Worm (Caenorhabditis elegans): ENCODE measurements around the gene ebp-3.

DNA sequence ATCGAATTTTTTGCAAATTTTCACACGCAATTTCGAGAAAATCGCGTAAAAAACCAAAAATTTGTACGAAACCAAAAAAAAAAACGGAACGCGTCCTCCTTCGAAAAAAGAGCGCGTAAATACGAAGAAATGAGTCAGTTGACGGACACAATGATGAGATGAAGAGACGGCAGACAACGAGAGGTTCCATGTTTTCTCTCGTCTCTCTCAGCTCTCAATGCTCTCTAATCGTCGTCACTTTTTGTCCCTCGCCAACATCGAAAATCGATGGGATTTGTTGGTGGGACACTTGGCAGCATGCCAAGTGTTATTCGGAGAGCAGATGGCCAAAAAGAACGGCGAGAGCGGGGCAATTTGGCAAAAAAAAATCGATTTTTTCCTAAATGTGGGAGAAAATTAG lies 23.4 kb downstream of the ebp-3 start:
- TF ChIP-seq ama-1 (optimal IDR thresholded peaks at IDR 0.05), result no peak
- TF ChIP-seq ceh-36 (tag; optimal IDR thresholded peaks at IDR 0.05), result no peak
- no peak for TF ChIP-seq hmg-4 (GFP tag; optimal IDR thresholded peaks at IDR 0.05)
- TF ChIP-seq scrt-1 (GFP tag; IDR thresholded peaks at IDR 0.05), result peak; percentile 7; the same call in 1 of the 2 replicates
- TF ChIP-seq hnd-1 (tag; optimal IDR thresholded peaks at IDR 0.05), result no peak
- no peak for TF ChIP-seq aly-1 (tag; optimal IDR thresholded peaks at IDR 0.05)
- no peak for TF ChIP-seq B0310.2 (tag; optimal IDR thresholded peaks at IDR 0.05)
- TF ChIP-seq flt-1 (GFP tag; IDR thresholded peaks at IDR 0.05), result no peak
